Worm (Caenorhabditis elegans): Measurements from ENCODE around the gene fat-1.

The fat-1 gene

DNA sequence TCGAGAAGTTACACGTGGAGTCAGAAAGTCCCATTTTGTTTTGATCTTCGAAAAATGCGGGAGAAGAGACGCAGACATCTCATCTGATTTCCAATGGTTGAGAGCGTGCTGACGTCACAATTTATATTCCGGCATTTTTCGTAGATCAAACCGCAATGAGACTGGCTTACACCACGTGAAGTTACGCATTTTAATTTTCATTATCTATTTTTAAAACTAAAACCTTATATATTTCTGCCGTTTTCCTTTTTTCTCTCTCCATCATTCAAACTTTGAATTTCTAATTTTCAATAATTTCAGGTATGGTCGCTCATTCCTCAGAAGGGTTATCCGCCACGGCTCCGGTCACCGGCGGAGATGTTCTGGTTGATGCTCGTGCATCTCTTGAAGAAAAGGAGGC, at the start of gene fat-1:
fat-1 (plus strand) TSS at position 301 of the 400 bp plus-strand sequence.
- TF ChIP-seq nhr-25 (tag; optimal IDR thresholded peaks at IDR 0.05; ENCODE audit: borderline replicate concordance, insufficient read depth) (no peak), lin-38 (GFP tag; IDR thresholded peaks at IDR 0.05) (0 out of 2 replicates have a peak, but pooled peaks have one; percentile 6), spr-1 (tag; optimal IDR thresholded peaks at IDR 0.05) (no peak)

DNA sequence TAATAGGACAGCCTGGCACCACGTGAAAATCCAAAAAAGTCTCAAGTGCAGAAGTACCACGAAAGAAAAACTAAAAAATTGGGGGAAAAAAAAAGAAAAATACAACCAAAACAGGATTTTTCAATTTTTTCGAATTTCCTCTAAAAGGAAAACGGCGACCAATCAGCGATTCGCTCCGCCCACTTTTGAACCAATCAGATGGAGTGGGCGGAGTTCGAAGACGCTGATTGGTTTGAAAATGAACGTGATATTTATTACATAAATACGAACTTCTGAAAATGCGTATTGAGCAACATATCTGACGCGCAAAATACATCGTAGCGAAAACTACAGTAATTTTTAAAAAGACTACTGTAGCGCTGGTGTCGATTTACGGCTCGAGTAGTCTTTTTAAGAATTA, 47.1 kb upstream of the fat-1 start:
- TF ChIP-seq ztf-11 (tag; optimal IDR thresholded peaks at IDR 0.05) (no peak), dpl-1 (GFP tag; optimal IDR thresholded peaks at IDR 0.05) (no peak), R02D3.7 (tag; optimal IDR thresholded peaks at IDR 0.05) (no peak), set-16 (GFP tag; IDR thresholded peaks at IDR 0.05) (no peak), snpc-4 (tag; optimal IDR thresholded peaks at IDR 0.05) (no peak), duxl-1 (tag; optimal IDR thresholded peaks at IDR 0.05; ENCODE audit: poor library complexity) (no peak), cey-2 (tag; optimal IDR thresholded peaks at IDR 0.05; ENCODE audit: borderline replicate concordance, insufficient read depth) (no peak), F44E2.7 (GFP tag; IDR thresholded peaks at IDR 0.05) (no peak), Y5F2A.4 (GFP tag; optimal IDR thresholded peaks at IDR 0.05) (no peak), daf-16 (GFP tag; optimal IDR thresholded peaks at IDR 0.05) (no peak), daf-16 (tag; optimal IDR thresholded peaks at IDR 0.05) (no peak), D1046.2 (GFP tag; IDR thresholded peaks at IDR 0.05) (no peak)

DNA sequence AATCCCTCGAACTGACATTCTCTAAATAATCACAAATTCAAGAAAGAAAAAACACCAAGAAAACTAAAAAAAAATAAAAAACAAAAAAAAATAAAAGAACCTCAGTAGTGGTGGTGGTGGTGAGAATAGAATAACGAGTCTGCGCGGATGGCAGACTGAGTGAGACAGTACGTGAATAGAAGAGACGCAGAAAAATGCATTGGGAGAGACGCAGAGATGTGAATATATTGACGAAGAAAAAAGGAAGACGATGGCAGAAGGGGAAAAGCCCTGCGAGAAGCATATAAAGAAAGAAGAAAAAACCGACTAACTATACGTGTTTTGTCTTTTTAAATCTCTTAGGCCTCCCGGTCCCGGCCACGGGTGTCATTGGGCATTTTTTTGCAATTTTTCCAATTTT, 43.0 kb upstream of the fat-1 start, which contains the start of gene unc-26:
unc-26 (minus strand) TSS at position 23 of the 400 bp plus-strand sequence.
- TF ChIP-seq rbr-2 (tag; optimal IDR thresholded peaks at IDR 0.05), result peak; percentile 53
- peak in 1 of 2 experiments; percentile 53 for TF ChIP-seq lsy-2 (tag; optimal IDR thresholded peaks at IDR 0.05)
- TF ChIP-seq lin-38 (GFP tag; IDR thresholded peaks at IDR 0.05), result peak; percentile 12; the same call in 1 of the 2 replicates
- no peak for TF ChIP-seq hif-1 (tag; optimal IDR thresholded peaks at IDR 0.05)

- TF ChIP-seq hlh-30 (tag; optimal IDR thresholded peaks at IDR 0.05; ENCODE audit: insufficient read depth), result no peak
- TF ChIP-seq unc-62 (GFP tag; optimal IDR thresholded peaks at IDR 0.05 in 1 of 2), result peak in 1 of 2 experiments; percentile 22
- no peak for TF ChIP-seq unc-62 (tag; optimal IDR thresholded peaks at IDR 0.05)
These were observed 32.7 kb upstream of the fat-1 start, which contains the start of gene cpsf-3 for ce11 chrIV:13282778-13283177. cpsf-3 (minus strand) TSS chrIV:13282878.

DNA sequence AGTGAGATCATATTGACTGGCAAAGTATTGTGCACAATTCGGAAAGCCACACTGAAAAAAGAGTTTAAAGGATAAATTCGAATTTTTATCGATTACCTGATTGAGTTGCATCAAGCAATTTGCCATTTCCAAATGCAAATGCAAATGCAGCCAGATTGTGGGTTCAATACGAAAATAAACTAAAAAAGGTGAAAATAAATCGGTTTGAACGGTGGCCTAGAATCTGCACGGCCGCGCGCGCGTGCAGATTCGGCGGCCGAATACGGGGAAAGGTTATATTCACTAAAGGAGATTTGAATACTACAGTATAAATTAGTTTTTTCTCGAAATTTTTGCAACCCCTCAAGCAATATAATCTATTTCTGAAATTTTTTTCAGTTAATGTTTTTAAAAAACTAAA, 26.1 kb upstream of the fat-1 start, which contains the start of gene Y67H2A.10:
Y67H2A.10 (minus strand) TSS at position 184 of the 400 bp plus-strand sequence.
- TF ChIP-seq D1046.2 (GFP tag; IDR thresholded peaks at IDR 0.05) (no peak), F44E2.7 (GFP tag; IDR thresholded peaks at IDR 0.05) (no peak), aha-1 (tag) (peak; percentile 31), lin-39 (tag; optimal IDR thresholded peaks at IDR 0.05) (no peak), set-16 (GFP tag; IDR thresholded peaks at IDR 0.05) (no peak), spr-1 (tag; optimal IDR thresholded peaks at IDR 0.05) (no peak), dpl-1 (GFP tag; optimal IDR thresholded peaks at IDR 0.05) (peak; percentile 44), ceh-62 (tag; optimal IDR thresholded peaks at IDR 0.05) (no peak), zfp-2 (tag; optimal IDR thresholded peaks at IDR 0.05) (no peak), mes-2 (tag; optimal IDR thresholded peaks at IDR 0.05; ENCODE audit: poor library complexity, severe bottlenecking) (peak; percentile 90), lin-38 (GFP tag; IDR thresholded peaks at IDR 0.05) (peak; percentile 37; the same call in 1 of the 2 replicates), fos-1 (tag; optimal IDR thresholded peaks at IDR 0.05) (no peak), R02D3.7 (tag; optimal IDR thresholded peaks at IDR 0.05) (no peak), rbr-2 (tag; optimal IDR thresholded peaks at IDR 0.05) (no peak), Y48G9A.11 (GFP tag; IDR thresholded peaks at IDR 0.05) (no peak), dmd-8 (GFP tag; IDR thresholded peaks at IDR 0.05) (no peak), lsy-2 (tag; optimal IDR thresholded peaks at IDR 0.05) (peak in 1 of 2 experiments; percentile 45), zfp-3 (GFP tag; conservative IDR thresholded peaks at IDR 0.05) (no peak), hif-1 (tag; optimal IDR thresholded peaks at IDR 0.05) (peak in 1 of 2 experiments; percentile 64), skn-1 (tag; optimal IDR thresholded peaks at IDR 0.05) (no peak), ceh-32 (tag; optimal IDR thresholded peaks at IDR 0.05; ENCODE audit: poor library complexity) (no peak), dve-1 (tag; optimal IDR thresholded peaks at IDR 0.05; ENCODE audit: insufficient read depth) (peak; percentile 8), pqm-1 (tag; optimal IDR thresholded peaks at IDR 0.05) (no peak), nhr-25 (tag; optimal IDR thresholded peaks at IDR 0.05; ENCODE audit: borderline replicate concordance, insufficient read depth) (no peak), hlh-30 (tag; optimal IDR thresholded peaks at IDR 0.05; ENCODE audit: insufficient read depth) (no peak), mep-1 (tag; optimal IDR thresholded peaks at IDR 0.05) (peak; percentile 11), egl-27 (tag; optimal IDR thresholded peaks at IDR 0.05) (no peak), nhr-111 (GFP tag; optimal IDR thresholded peaks at IDR 0.05) (no peak), daf-16 (GFP tag; optimal IDR thresholded peaks at IDR 0.05) (no peak), daf-16 (tag; optimal IDR thresholded peaks at IDR 0.05) (no peak)
